Fruit fly (Drosophila melanogaster) whole organism, prepupa: ENCODE measurements around the gene Wnk.

ENCODE experiments used
- CG11762 ChIP-seq: fragments of 200-800 bp; sonication (Bioruptor generic); optimal IDR thresholded peaks from 3 replicates; lab custom pipeline; 2016; ENCODE audit warnings: missing biosample characterization, missing genetic modification characterization; ENCODE audit not compliant: insufficient read depth
- CG6854 ChIP-seq: fragments of 200-800 bp; sonication (Bioruptor generic); optimal IDR thresholded peaks from 2 replicates; lab custom pipeline; 2017; ENCODE audit warnings: missing biosample characterization, mild to moderate bottlenecking, missing genetic modification characterization
- CG8119 ChIP-seq: fragments of 200-800 bp; sonication (Bioruptor generic); IDR thresholded peaks from 3 replicates; pipeline ENCODE4 v1.3.6; 2022; ENCODE audit warnings: missing biosample characterization, missing genetic modification characterization
- CG8632 ChIP-seq: fragments of 200-800 bp; sonication (Bioruptor generic); optimal IDR thresholded peaks from 3 replicates; lab custom pipeline; 2016; ENCODE audit warnings: missing biosample characterization, missing genetic modification characterization
- Eip93F ChIP-seq: fragments of 200-800 bp; sonication (Bioruptor generic); optimal IDR thresholded peaks from 2 replicates; lab custom pipeline; 2016; ENCODE audit warnings: missing biosample characterization, mild to moderate bottlenecking, missing genetic modification characterization
- Ets96B ChIP-seq: fragments of 200-800 bp; optimal IDR thresholded peaks from 2 replicates; lab custom pipeline; 2019; ENCODE audit warnings: missing biosample characterization, mild to moderate bottlenecking, missing genetic modification characterization, moderate library complexity
- Gug ChIP-seq: fragments of 200-800 bp; sonication (Bioruptor generic); IDR thresholded peaks from 2 replicates; pipeline ENCODE4 v1.3.6; 2022; ENCODE audit warnings: missing biosample characterization, missing genetic modification characterization
- Smox ChIP-seq: fragments of 200-800 bp; sonication (Bioruptor generic); optimal IDR thresholded peaks from 3 replicates; lab custom pipeline; 2016; ENCODE audit warnings: missing biosample characterization, missing genetic modification characterization
- Sox15 ChIP-seq: fragments of 200-800 bp; sonication (Bioruptor generic); optimal IDR thresholded peaks from 3 replicates; lab custom pipeline; 2016; ENCODE audit warnings: missing biosample characterization, missing genetic modification characterization
- achi ChIP-seq: fragments of 200-800 bp; sonication (Bioruptor generic); optimal IDR thresholded peaks from 3 replicates; lab custom pipeline; 2016; ENCODE audit warnings: missing biosample characterization, missing genetic modification characterization
- eg ChIP-seq: fragments of 200-800 bp; sonication (Bioruptor generic); IDR thresholded peaks from 3 replicates; pipeline ENCODE4 v1.3.6; 2022; ENCODE audit warnings: missing biosample characterization, missing genetic modification characterization
- ss ChIP-seq, 2 experiments: fragments of 200-800 bp; sonication (Bioruptor generic); optimal IDR thresholded peaks; 2 replicates in 1 of 2; 3 replicates in 1 of 2; lab custom pipeline; 2017 to 2018; ENCODE audit warnings: mild to moderate bottlenecking in 2 of 2, missing biosample characterization in 2 of 2, missing genetic modification characterization in 2 of 2, moderate library complexity in 1 of 2
- topi ChIP-seq: fragments of 200-800 bp; sonication (Bioruptor generic); optimal IDR thresholded peaks from 3 replicates; lab custom pipeline; 2016; ENCODE audit warnings: missing biosample characterization, missing genetic modification characterization
- vri ChIP-seq: fragments of 200-800 bp; sonication (Bioruptor generic); optimal IDR thresholded peaks from 3 replicates; lab custom pipeline; 2016; ENCODE audit warnings: missing biosample characterization, mild to moderate bottlenecking, missing genetic modification characterization

- no peak for TF ChIP-seq Smox (GFP tag; lab: Kevin White, UChicago)
- no peak for TF ChIP-seq CG6854 (GFP tag; lab: Kevin White, UChicago)
- no peak for TF ChIP-seq Ets96B
- TF ChIP-seq Eip93F (GFP tag; lab: Kevin White, UChicago), result peak; percentile 51
- TF ChIP-seq CG11762, result peak; percentile 0
- no peak for TF ChIP-seq ss (GFP tag; optimal IDR thresholded peaks at IDR 0.05; lab: Kevin White, UChicago)
- TF ChIP-seq eg, result no peak
- TF ChIP-seq achi (GFP tag; lab: Kevin White, UChicago), result no peak
- TF ChIP-seq vri, result no peak
- no peak for TF ChIP-seq Gug (GFP tag; lab: Robert Waterston, UW)
- TF ChIP-seq CG8119 (GFP tag; lab: Robert Waterston, UW), result 0 out of 3 replicates have a peak, but pooled peaks have one; percentile 47
- TF ChIP-seq Sox15, result peak; percentile 48
- no peak for TF ChIP-seq CG8632 (GFP tag; lab: Kevin White, UChicago)
- peak; percentile 62 for TF ChIP-seq topi (GFP tag; lab: Kevin White, UChicago)
These were observed 14.2 kb upstream of the Wnk start, which contains the start of the genes CRIF and SMC5 for dm6 chr3L:21568848-21569372.
